Worm (Caenorhabditis elegans): ENCODE results near the gene snt-5.
A peak's percentile ranks its signal among the peaks of the same experiment; 100 is the strongest.

snt-5 gene

DNA sequence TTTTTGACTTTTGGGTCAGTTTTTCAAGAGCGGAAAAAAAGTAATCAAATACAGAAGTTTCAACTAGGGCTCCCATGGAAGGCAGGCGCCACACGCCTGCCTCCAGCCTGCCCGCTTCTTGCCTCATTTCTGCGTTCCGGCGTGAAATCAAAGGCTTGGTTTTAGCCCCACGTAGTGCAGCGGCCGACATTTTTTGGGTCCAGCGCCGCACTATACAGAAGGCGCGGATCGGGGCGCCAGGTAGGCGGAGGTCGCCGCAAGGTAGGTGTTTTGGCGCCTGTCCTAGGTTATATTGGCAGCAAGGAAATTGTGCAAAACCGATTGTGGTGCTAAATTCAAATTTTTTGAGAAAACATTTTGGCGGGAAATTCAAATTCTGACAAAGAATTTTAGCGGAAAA is 43.2 kb downstream of the snt-5 start:
- TF ChIP-seq hmg-1.1 (GFP tag; IDR thresholded peaks at IDR 0.05) (0 out of 2 replicates have a peak, but pooled peaks have one; percentile 9), snpc-1.2 (GFP tag; IDR thresholded peaks at IDR 0.05) (no peak), aha-1 (tag) (peak; percentile 94), set-16 (GFP tag; IDR thresholded peaks at IDR 0.05) (peak; percentile 81), ceh-28 (tag; optimal IDR thresholded peaks at IDR 0.05) (no peak)

DNA sequence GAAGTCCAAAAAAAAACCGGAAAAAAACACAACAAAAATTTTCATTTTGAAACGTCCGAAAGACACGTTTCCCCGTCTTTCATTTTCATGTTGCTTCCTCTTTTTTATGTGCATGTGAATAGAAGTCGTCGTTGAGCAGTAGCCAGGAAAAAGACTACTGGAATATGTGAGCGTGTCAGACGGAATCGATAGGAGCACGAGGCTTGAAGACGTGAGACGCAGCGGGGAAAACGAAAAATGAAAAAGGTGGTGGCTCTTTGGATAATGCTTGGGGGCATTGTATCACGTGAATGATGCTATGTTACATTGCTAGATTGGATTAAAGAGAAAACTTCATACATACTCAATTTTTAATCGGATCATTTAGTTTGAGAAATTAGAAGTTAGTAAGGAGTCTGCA is 45.3 kb downstream of the snt-5 start:
- TF ChIP-seq ZK337.2 (GFP tag; IDR thresholded peaks at IDR 0.05) = no peak
- peak; percentile 49 for TF ChIP-seq fkh-10 (GFP tag; optimal IDR thresholded peaks at IDR 0.05)
- no peak for TF ChIP-seq nhr-28 (tag; optimal IDR thresholded peaks at IDR 0.05)
- no peak for TF ChIP-seq madf-5 (GFP tag; IDR thresholded peaks at IDR 0.05)
- peak; percentile 23 for TF ChIP-seq dpl-1 (GFP tag; optimal IDR thresholded peaks at IDR 0.05)
- TF ChIP-seq hlh-30 (tag; optimal IDR thresholded peaks at IDR 0.05; ENCODE audit: insufficient read depth) = peak; percentile 85
- TF ChIP-seq daf-8 (GFP tag; IDR thresholded peaks at IDR 0.05) = no peak
- TF ChIP-seq ctbp-1 (GFP tag; IDR thresholded peaks at IDR 0.05) = peak; percentile 45; the same call in 1 of the 2 replicates
- peak in 1 of 2 experiments; percentile 36 for TF ChIP-seq unc-62 (GFP tag; optimal IDR thresholded peaks at IDR 0.05 in 1 of 2)
- TF ChIP-seq unc-62 (tag; optimal IDR thresholded peaks at IDR 0.05) = no peak
- peak in 1 of 2 experiments; percentile 66 for TF ChIP-seq mdl-1 (tag; optimal IDR thresholded peaks at IDR 0.05)
- no peak for TF ChIP-seq mxl-2 (GFP tag; conservative IDR thresholded peaks at IDR 0.05)
- TF ChIP-seq ceh-32 (tag; optimal IDR thresholded peaks at IDR 0.05; ENCODE audit: poor library complexity) = no peak
- TF ChIP-seq lsy-2 (tag; optimal IDR thresholded peaks at IDR 0.05) = peak in 1 of 2 experiments; percentile 56
- TF ChIP-seq mep-1 (tag; optimal IDR thresholded peaks at IDR 0.05) = peak; percentile 3
- TF ChIP-seq hif-1 (tag; optimal IDR thresholded peaks at IDR 0.05) = peak in 1 of 2 experiments; percentile 47
- TF ChIP-seq cey-2 (tag; optimal IDR thresholded peaks at IDR 0.05; ENCODE audit: borderline replicate concordance, insufficient read depth) = no peak
- TF ChIP-seq skn-1 (tag; optimal IDR thresholded peaks at IDR 0.05) = no peak
- no peak for TF ChIP-seq Y105C5A.15 (GFP tag; IDR thresholded peaks at IDR 0.05)
- TF ChIP-seq zip-11 (GFP tag; IDR thresholded peaks at IDR 0.05) = no peak
- TF ChIP-seq mxl-3 (GFP tag; optimal IDR thresholded peaks at IDR 0.05) = no peak
- no peak for TF ChIP-seq egl-43 (GFP tag; IDR thresholded peaks at IDR 0.05)
- TF ChIP-seq dmd-6 (GFP tag; IDR thresholded peaks at IDR 0.05) = peak; percentile 7; the same call in 1 of the 2 replicates
- no peak for TF ChIP-seq mes-2 (tag; optimal IDR thresholded peaks at IDR 0.05; ENCODE audit: poor library complexity, severe bottlenecking)
- no peak for TF ChIP-seq T20F7.1 (GFP tag; optimal IDR thresholded peaks at IDR 0.05)
- no peak for TF ChIP-seq daf-12 (tag; optimal IDR thresholded peaks at IDR 0.05)

DNA sequence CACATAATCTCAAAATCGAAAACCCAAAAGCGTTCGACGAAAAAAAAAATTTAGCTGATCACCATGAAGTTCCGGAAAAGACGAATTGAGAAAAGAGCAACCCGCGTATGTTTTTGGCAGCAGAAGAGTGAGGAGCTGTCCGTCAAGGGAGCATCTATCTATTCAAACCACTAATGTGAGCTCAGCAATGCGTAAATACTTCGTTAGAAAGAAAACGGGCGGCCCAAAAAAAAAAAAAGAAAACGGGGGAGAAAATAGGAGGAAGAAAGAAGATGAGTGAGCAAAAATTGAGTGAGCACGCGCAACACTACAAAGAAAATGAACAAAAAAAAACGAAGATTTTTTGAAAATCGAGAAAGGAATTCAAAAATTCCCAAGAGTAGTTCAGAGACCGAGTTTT is 47.0 kb downstream of the snt-5 start:
- TF ChIP-seq ztf-7 (tag; optimal IDR thresholded peaks at IDR 0.05) (no peak), fkh-10 (GFP tag; optimal IDR thresholded peaks at IDR 0.05) (peak; percentile 21), lsy-2 (tag; optimal IDR thresholded peaks at IDR 0.05) (peak in 1 of 2 experiments; percentile 22), hlh-30 (tag; optimal IDR thresholded peaks at IDR 0.05; ENCODE audit: insufficient read depth) (peak; percentile 25), ceh-20 (GFP tag; IDR thresholded peaks at IDR 0.05) (0 out of 2 replicates have a peak, but pooled peaks have one; percentile 23)

DNA sequence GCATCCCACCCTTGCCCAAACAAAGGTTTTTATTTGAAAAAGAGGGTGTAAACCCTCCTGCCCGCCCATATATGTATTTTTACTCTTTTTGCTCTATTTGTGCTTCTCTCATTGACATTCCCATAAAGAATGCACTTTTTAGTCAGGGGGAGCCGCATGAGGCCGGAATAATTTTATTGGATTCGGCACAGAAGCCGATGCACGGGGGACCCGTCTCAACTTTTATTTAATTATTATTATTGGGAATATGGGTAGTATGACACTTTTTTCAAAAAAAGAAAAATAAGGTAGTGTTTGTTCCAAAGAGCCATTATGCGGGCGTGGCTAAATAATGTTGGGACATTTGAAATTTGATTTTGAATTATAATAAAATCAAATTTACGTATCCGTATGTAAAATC is 49.3 kb downstream of the snt-5 start:
- TF ChIP-seq php-3 (GFP tag; IDR thresholded peaks at IDR 0.05) = no peak
- no peak for TF ChIP-seq F10B5.3 (tag; optimal IDR thresholded peaks at IDR 0.05)
- TF ChIP-seq lsy-2 (tag; optimal IDR thresholded peaks at IDR 0.05) = no peak
- TF ChIP-seq duxl-1 (tag; optimal IDR thresholded peaks at IDR 0.05; ENCODE audit: poor library complexity) = no peak
- TF ChIP-seq T26A8.4 (GFP tag; IDR thresholded peaks at IDR 0.05) = no peak
- no peak for TF ChIP-seq nhr-25 (tag; optimal IDR thresholded peaks at IDR 0.05; ENCODE audit: borderline replicate concordance, insufficient read depth)
- TF ChIP-seq Y105C5A.15 (GFP tag; IDR thresholded peaks at IDR 0.05) = no peak
- TF ChIP-seq unc-39 (tag; optimal IDR thresholded peaks at IDR 0.05) = no peak
- TF ChIP-seq mep-1 (tag; optimal IDR thresholded peaks at IDR 0.05) = no peak
- no peak for TF ChIP-seq hif-1 (tag; optimal IDR thresholded peaks at IDR 0.05)
- TF ChIP-seq ceh-82 (tag; optimal IDR thresholded peaks at IDR 0.05) = no peak
- no peak for TF ChIP-seq dmd-8 (GFP tag; IDR thresholded peaks at IDR 0.05)
- TF ChIP-seq ceh-32 (tag; optimal IDR thresholded peaks at IDR 0.05; ENCODE audit: poor library complexity) = no peak
- TF ChIP-seq mxl-3 (GFP tag; optimal IDR thresholded peaks at IDR 0.05) = no peak
- TF ChIP-seq ceh-62 (tag; optimal IDR thresholded peaks at IDR 0.05) = no peak
- TF ChIP-seq ces-1 (GFP tag; optimal IDR thresholded peaks at IDR 0.05) = no peak
- TF ChIP-seq lir-3 (tag; optimal IDR thresholded peaks at IDR 0.05) = no peak
- no peak for TF ChIP-seq saeg-2 (GFP tag; IDR thresholded peaks at IDR 0.05)
- no peak for TF ChIP-seq hlh-11 (tag; optimal IDR thresholded peaks at IDR 0.05)

Measured in whole organism, L4 larva.